Fruit fly (Drosophila melanogaster) whole organism, prepupa: ENCODE data around the gene Ino80.
A peak's percentile ranks its signal among the peaks of the same experiment; 100 is the strongest.

Experiments used
- Blimp-1 ChIP-seq: fragments of 200-800 bp; sonication (Bioruptor generic); optimal IDR thresholded peaks from 3 replicates; lab custom pipeline; 2017; ENCODE audit warnings: missing biosample characterization, missing genetic modification characterization, mild to moderate bottlenecking, moderate library complexity, missing genetic modification reagents
- CG10631 ChIP-seq: fragments of 200-800 bp; sonication (Bioruptor generic); optimal IDR thresholded peaks from 2 replicates; lab custom pipeline; 2016; ENCODE audit warnings: missing biosample characterization, missing genetic modification characterization
- CG10669 ChIP-seq: fragments of 200-800 bp; sonication (Bioruptor generic); optimal IDR thresholded peaks from 3 replicates; lab custom pipeline; 2018; ENCODE audit warnings: missing biosample characterization, mild to moderate bottlenecking, missing genetic modification characterization, moderate library complexity
- CG11294 ChIP-seq: fragments of 200-800 bp; sonication (Bioruptor generic); IDR thresholded peaks from 2 replicates; pipeline ENCODE4 v1.3.6; 2022; ENCODE audit warnings: missing biosample characterization, missing genetic modification characterization
- CG11762 ChIP-seq: fragments of 200-800 bp; sonication (Bioruptor generic); optimal IDR thresholded peaks from 3 replicates; lab custom pipeline; 2016; ENCODE audit warnings: missing biosample characterization, missing genetic modification characterization; ENCODE audit not compliant: insufficient read depth
- CG11902 ChIP-seq: fragments of 200-800 bp; sonication (Bioruptor generic); optimal IDR thresholded peaks from 3 replicates; lab custom pipeline; 2016; ENCODE audit warnings: missing biosample characterization, missing genetic modification characterization
- CG15336 ChIP-seq: fragments of 200-800 bp; sonication (Bioruptor generic); IDR thresholded peaks from 2 replicates; pipeline ENCODE4 v1.3.6; 2022; ENCODE audit warnings: missing biosample characterization, missing genetic modification characterization
- CG1621 ChIP-seq: fragments of 200-800 bp; sonication (Bioruptor generic); optimal IDR thresholded peaks from 3 replicates; lab custom pipeline; 2018; ENCODE audit warnings: missing biosample characterization, mild to moderate bottlenecking, missing genetic modification characterization
- CG16779 ChIP-seq: fragments of 200-800 bp; sonication (Bioruptor generic); optimal IDR thresholded peaks from 3 replicates; lab custom pipeline; 2017; ENCODE audit warnings: missing biosample characterization, mild to moderate bottlenecking, missing genetic modification characterization
- CG3032 ChIP-seq: fragments of 200-800 bp; optimal IDR thresholded peaks from 2 replicates; lab custom pipeline; 2019; ENCODE audit warnings: missing biosample characterization, mild to moderate bottlenecking, missing genetic modification characterization, moderate library complexity
- CG31627 ChIP-seq: fragments of 200-800 bp; sonication (Bioruptor generic); optimal IDR thresholded peaks from 3 replicates; lab custom pipeline; 2016; ENCODE audit warnings: missing biosample characterization, missing genetic modification characterization
- CG32006 ChIP-seq: fragments of 200-800 bp; sonication (Bioruptor generic); optimal IDR thresholded peaks from 3 replicates; lab custom pipeline; 2017; ENCODE audit warnings: missing biosample characterization, mild to moderate bottlenecking, missing genetic modification characterization
- CG34406 ChIP-seq: fragments of 200-800 bp; sonication (Bioruptor generic); optimal IDR thresholded peaks from 3 replicates; lab custom pipeline; 2016; ENCODE audit warnings: missing biosample characterization, missing genetic modification characterization
- CG3919 ChIP-seq: fragments of 200-800 bp; sonication (Bioruptor generic); optimal IDR thresholded peaks from 3 replicates; lab custom pipeline; 2016; ENCODE audit warnings: missing biosample characterization, missing genetic modification characterization
- CG4318 ChIP-seq: fragments of 200-800 bp; sonication (Bioruptor generic); optimal IDR thresholded peaks from 3 replicates; lab custom pipeline; 2017; ENCODE audit warnings: missing biosample characterization, mild to moderate bottlenecking, missing genetic modification characterization
- CG6163 ChIP-seq: fragments of 200-800 bp; sonication (Bioruptor generic); IDR thresholded peaks from 3 replicates; pipeline ENCODE4 v1.3.6; 2022; ENCODE audit warnings: missing biosample characterization, missing genetic modification characterization
- CG6276 ChIP-seq: fragments of 200-800 bp; sonication (Bioruptor generic); optimal IDR thresholded peaks from 2 replicates; lab custom pipeline; 2017; ENCODE audit warnings: missing biosample characterization, mild to moderate bottlenecking, missing genetic modification characterization
- CG6792 ChIP-seq: fragments of 200-800 bp; sonication (Bioruptor generic); optimal IDR thresholded peaks from 3 replicates; lab custom pipeline; 2016; ENCODE audit warnings: missing biosample characterization, missing genetic modification characterization
- CG6808 ChIP-seq: fragments of 200-800 bp; sonication (Bioruptor generic); optimal IDR thresholded peaks from 3 replicates; lab custom pipeline; 2017; ENCODE audit warnings: missing biosample characterization, missing genetic modification characterization, mild to moderate bottlenecking, moderate library complexity, missing genetic modification reagents
- CG6854 ChIP-seq: fragments of 200-800 bp; sonication (Bioruptor generic); optimal IDR thresholded peaks from 2 replicates; lab custom pipeline; 2017; ENCODE audit warnings: missing biosample characterization, mild to moderate bottlenecking, missing genetic modification characterization
- CG7368 ChIP-seq: fragments of 200-800 bp; sonication (Bioruptor generic); optimal IDR thresholded peaks from 3 replicates; lab custom pipeline; 2016; ENCODE audit warnings: missing biosample characterization, missing genetic modification characterization
- CG8119 ChIP-seq: fragments of 200-800 bp; sonication (Bioruptor generic); IDR thresholded peaks from 3 replicates; pipeline ENCODE4 v1.3.6; 2022; ENCODE audit warnings: missing biosample characterization, missing genetic modification characterization
- CG8319 ChIP-seq: fragments of 200-800 bp; sonication (Bioruptor generic); optimal IDR thresholded peaks from 3 replicates; lab custom pipeline; 2016; ENCODE audit warnings: missing biosample characterization, missing genetic modification characterization
- CG8632 ChIP-seq: fragments of 200-800 bp; sonication (Bioruptor generic); optimal IDR thresholded peaks from 3 replicates; lab custom pipeline; 2016; ENCODE audit warnings: missing biosample characterization, missing genetic modification characterization
- Eip78C ChIP-seq: fragments of 200-800 bp; sonication (Bioruptor generic); peaks from one replicate; lab custom pipeline; 2016; ENCODE audit warnings: missing biosample characterization, missing genetic modification characterization
- Eip93F ChIP-seq: fragments of 200-800 bp; sonication (Bioruptor generic); optimal IDR thresholded peaks from 2 replicates; lab custom pipeline; 2016; ENCODE audit warnings: missing biosample characterization, mild to moderate bottlenecking, missing genetic modification characterization
- Ets96B ChIP-seq: fragments of 200-800 bp; optimal IDR thresholded peaks from 2 replicates; lab custom pipeline; 2019; ENCODE audit warnings: missing biosample characterization, mild to moderate bottlenecking, missing genetic modification characterization, moderate library complexity
- Hr38 ChIP-seq: sonication (Bioruptor generic); optimal IDR thresholded peaks from 2 replicates; lab custom pipeline; 2016; ENCODE audit warnings: missing biosample characterization, missing genetic modification characterization
- Hr39 ChIP-seq: fragments of 200-800 bp; sonication (Bioruptor generic); optimal IDR thresholded peaks from 2 replicates; lab custom pipeline; 2016; ENCODE audit warnings: missing biosample characterization, missing genetic modification characterization
- Hr4 ChIP-seq: fragments of 200-800 bp; sonication (Bioruptor generic); optimal IDR thresholded peaks from 3 replicates; lab custom pipeline; 2016; ENCODE audit warnings: missing biosample characterization, missing genetic modification characterization
- Lpt ChIP-seq: fragments of 200-800 bp; sonication (Bioruptor generic); optimal IDR thresholded peaks from 3 replicates; lab custom pipeline; 2016; ENCODE audit warnings: missing biosample characterization, missing genetic modification characterization
- Met ChIP-seq: fragments of 200-800 bp; sonication (Bioruptor generic); optimal IDR thresholded peaks from 3 replicates; lab custom pipeline; 2016; ENCODE audit warnings: missing biosample characterization, missing genetic modification characterization
- OdsH ChIP-seq: fragments of 200-800 bp; sonication (Bioruptor generic); optimal IDR thresholded peaks from 3 replicates; lab custom pipeline; 2016; ENCODE audit warnings: missing biosample characterization, missing genetic modification characterization
- Smox ChIP-seq: fragments of 200-800 bp; sonication (Bioruptor generic); optimal IDR thresholded peaks from 3 replicates; lab custom pipeline; 2016; ENCODE audit warnings: missing biosample characterization, missing genetic modification characterization
- Sox14 ChIP-seq: fragments of 200-800 bp; sonication (Bioruptor generic); optimal IDR thresholded peaks from 3 replicates; lab custom pipeline; 2016; ENCODE audit warnings: missing biosample characterization, missing genetic modification characterization
- Sox15 ChIP-seq: fragments of 200-800 bp; sonication (Bioruptor generic); optimal IDR thresholded peaks from 3 replicates; lab custom pipeline; 2016; ENCODE audit warnings: missing biosample characterization, missing genetic modification characterization
- achi ChIP-seq: fragments of 200-800 bp; sonication (Bioruptor generic); optimal IDR thresholded peaks from 3 replicates; lab custom pipeline; 2016; ENCODE audit warnings: missing biosample characterization, missing genetic modification characterization
- acj6 ChIP-seq: fragments of 200-800 bp; sonication (Bioruptor generic); optimal IDR thresholded peaks from 3 replicates; lab custom pipeline; 2016; ENCODE audit warnings: missing biosample characterization, missing genetic modification characterization
- cyc ChIP-seq: fragments of 200-800 bp; sonication (Bioruptor generic); optimal IDR thresholded peaks from 3 replicates; lab custom pipeline; 2016; ENCODE audit warnings: missing biosample characterization, missing genetic modification characterization
- dac ChIP-seq: fragments of 200-800 bp; sonication (Bioruptor generic); optimal IDR thresholded peaks from 2 replicates; lab custom pipeline; 2017; ENCODE audit warnings: missing biosample characterization, mild to moderate bottlenecking, missing genetic modification characterization
- dsx ChIP-seq: fragments of 200-800 bp; optimal IDR thresholded peaks from 3 replicates; lab custom pipeline; 2019; ENCODE audit warnings: missing biosample characterization, mild to moderate bottlenecking, missing genetic modification characterization, moderate library complexity; ENCODE audit not compliant: poor library complexity, severe bottlenecking
- eg ChIP-seq: fragments of 200-800 bp; sonication (Bioruptor generic); IDR thresholded peaks from 3 replicates; pipeline ENCODE4 v1.3.6; 2022; ENCODE audit warnings: missing biosample characterization, missing genetic modification characterization
- esn ChIP-seq: fragments of 200-800 bp; sonication (Bioruptor generic); optimal IDR thresholded peaks from 2 replicates; lab custom pipeline; 2016; ENCODE audit warnings: missing biosample characterization, mild to moderate bottlenecking, missing genetic modification characterization, moderate library complexity
- fd59A ChIP-seq: fragments of 200-800 bp; sonication (Bioruptor generic); optimal IDR thresholded peaks from 2 replicates; lab custom pipeline; 2017; ENCODE audit warnings: missing biosample characterization, mild to moderate bottlenecking, missing genetic modification characterization, missing genetic modification reagents
- fkh ChIP-seq: fragments of 200-800 bp; sonication (Bioruptor generic); optimal IDR thresholded peaks from 3 replicates; lab custom pipeline; 2017; ENCODE audit warnings: missing biosample characterization, mild to moderate bottlenecking, missing genetic modification characterization, moderate library complexity
- lz ChIP-seq: fragments of 200-800 bp; sonication (Bioruptor generic); optimal IDR thresholded peaks from 3 replicates; lab custom pipeline; 2016; ENCODE audit warnings: missing biosample characterization, missing genetic modification characterization
- net ChIP-seq: fragments of 200-800 bp; sonication (Bioruptor generic); optimal IDR thresholded peaks from 3 replicates; lab custom pipeline; 2016; ENCODE audit warnings: missing biosample characterization, missing genetic modification characterization
- pdm3 ChIP-seq: fragments of 200-800 bp; sonication (Bioruptor generic); optimal IDR thresholded peaks from 3 replicates; lab custom pipeline; 2016; ENCODE audit warnings: missing biosample characterization, missing genetic modification characterization
- salr ChIP-seq, 2 experiments: fragments of 200-800 bp; sonication (Bioruptor generic); optimal IDR thresholded peaks; 3 replicates each; lab custom pipeline; 2016 to 2018; ENCODE audit warnings: missing biosample characterization in 2 of 2, missing genetic modification characterization in 2 of 2, mild to moderate bottlenecking in 1 of 2
- spab ChIP-seq: fragments of 200-800 bp; sonication (Bioruptor generic); optimal IDR thresholded peaks from 2 replicates; lab custom pipeline; 2017; ENCODE audit warnings: missing biosample characterization, mild to moderate bottlenecking, missing genetic modification characterization, missing genetic modification reagents
- ss ChIP-seq, 2 experiments: fragments of 200-800 bp; sonication (Bioruptor generic); optimal IDR thresholded peaks; 2 replicates in 1 of 2; 3 replicates in 1 of 2; lab custom pipeline; 2017 to 2018; ENCODE audit warnings: mild to moderate bottlenecking in 2 of 2, missing biosample characterization in 2 of 2, missing genetic modification characterization in 2 of 2, moderate library complexity in 1 of 2
- vri ChIP-seq: fragments of 200-800 bp; sonication (Bioruptor generic); optimal IDR thresholded peaks from 3 replicates; lab custom pipeline; 2016; ENCODE audit warnings: missing biosample characterization, mild to moderate bottlenecking, missing genetic modification characterization

The Ino80 gene

DNA sequence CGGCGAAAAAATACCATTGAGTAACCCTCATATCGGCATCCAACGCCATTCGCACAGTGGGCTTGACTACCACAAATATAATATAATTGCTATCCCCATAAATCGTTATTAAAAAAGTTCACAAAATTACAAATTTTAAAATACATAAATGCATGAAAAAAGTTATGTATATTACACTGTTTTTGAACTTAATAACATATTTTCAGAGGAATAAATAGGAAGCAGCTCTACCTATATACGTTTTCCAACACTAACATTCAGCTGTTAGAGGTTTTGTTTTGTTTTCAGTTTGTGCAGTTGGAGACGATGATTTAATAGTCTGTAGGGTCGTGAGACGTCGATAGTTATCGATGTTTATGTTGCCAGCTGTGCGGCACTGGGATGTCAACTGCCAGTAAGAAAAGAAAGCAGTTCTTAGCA lies at the start of gene Ino80, which contains the start of gene Aptx:
TSS of gene Ino80 (minus strand) at position 58 of the 420 bp plus-strand sequence.
TSS of gene Aptx (plus strand) at position 360 of the 420 bp plus-strand sequence.
- TF ChIP-seq CG16779 (tag; lab: Kevin White, UChicago), result peak; percentile 45
- TF ChIP-seq Met (GFP tag; lab: Kevin White, UChicago), result peak; percentile 94
- TF ChIP-seq CG34406 (GFP tag; lab: Kevin White, UChicago), result peak; percentile 91
- peak; percentile 96 for TF ChIP-seq Hr39 (GFP tag; lab: Kevin White, UChicago)
- TF ChIP-seq CG8119 (GFP tag; lab: Robert Waterston, UW), result peak; percentile 91; the same call in 2 of the 3 replicates
- TF ChIP-seq CG15336 (GFP tag; lab: Robert Waterston, UW), result peak; percentile 86
- peak; percentile 93 for TF ChIP-seq cyc (GFP tag; lab: Kevin White, UChicago)
- peak; percentile 89 for TF ChIP-seq CG8632
- TF ChIP-seq CG10631 (GFP tag; lab: Kevin White, UChicago), result peak; percentile 96
- peak; percentile 91 for TF ChIP-seq Sox15 (GFP tag; lab: Kevin White, UChicago)
- peak; percentile 97 for TF ChIP-seq Eip78C
- no peak for TF ChIP-seq CG6854
- TF ChIP-seq acj6 (GFP tag; lab: Kevin White, UChicago), result peak; percentile 94
- peak; percentile 96 for TF ChIP-seq Sox14 (GFP tag; lab: Kevin White, UChicago)
- peak; percentile 93 for TF ChIP-seq Smox (GFP tag; lab: Kevin White, UChicago)
- TF ChIP-seq CG11902 (GFP tag; lab: Kevin White, UChicago), result peak; percentile 90
- peak; percentile 70 for TF ChIP-seq CG6808
- peak; percentile 89 for TF ChIP-seq Lpt
- TF ChIP-seq CG31627, result peak; percentile 96
- TF ChIP-seq OdsH (GFP tag; lab: Kevin White, UChicago), result peak; percentile 95
- TF ChIP-seq achi (GFP tag; lab: Kevin White, UChicago), result peak; percentile 94
- TF ChIP-seq eg (GFP tag; lab: Robert Waterston, UW), result peak; percentile 94
- peak; percentile 84 for TF ChIP-seq fd59A
- TF ChIP-seq esn (GFP tag; lab: Kevin White, UChicago), result peak; percentile 95
- peak; percentile 88 for TF ChIP-seq CG11294 (GFP tag; lab: Robert Waterston, UW)
- peak; percentile 95 for TF ChIP-seq pdm3 (GFP tag; lab: Kevin White, UChicago)
- TF ChIP-seq Blimp-1 (GFP tag; lab: Kevin White, UChicago), result peak; percentile 54
- peak; percentile 87 for TF ChIP-seq CG7368 (GFP tag; lab: Kevin White, UChicago)
- TF ChIP-seq CG6163, result peak; percentile 89
- peak; percentile 76 for TF ChIP-seq Hr38 (GFP tag; lab: Kevin White, UChicago)
- peak; percentile 88 for TF ChIP-seq CG11762 (GFP tag; lab: Kevin White, UChicago)
- peak; percentile 94 for TF ChIP-seq CG32006 (GFP tag; lab: Kevin White, UChicago)
- TF ChIP-seq spab (GFP tag; lab: Kevin White, UChicago), result peak; percentile 77
- peak; percentile 69 for TF ChIP-seq fkh (GFP tag; lab: Kevin White, UChicago)
- TF ChIP-seq dac (GFP tag; lab: Kevin White, UChicago), result no peak
- TF ChIP-seq CG4318 (GFP tag; lab: Kevin White, UChicago), result peak; percentile 86
- peak; percentile 90 for TF ChIP-seq net
- peak; percentile 10 for TF ChIP-seq Eip93F (GFP tag; lab: Kevin White, UChicago)
- peak; percentile 70 for TF ChIP-seq CG8319 (GFP tag; lab: Kevin White, UChicago)
- peak; percentile 87 for TF ChIP-seq vri (GFP tag; lab: Kevin White, UChicago)
- peak; percentile 87 for TF ChIP-seq CG10669 (GFP tag; lab: Kevin White, UChicago)
- TF ChIP-seq CG6276 (GFP tag; lab: Kevin White, UChicago), result no peak
- TF ChIP-seq CG3919 (GFP tag; lab: Kevin White, UChicago), result peak; percentile 92
- TF ChIP-seq lz, result peak; percentile 96
- TF ChIP-seq CG3032 (tag; lab: Kevin White, UChicago), result peak; percentile 93
- TF ChIP-seq dsx (GFP tag; lab: Kevin White, UChicago), result peak; percentile 79
- peak; percentile 89 for TF ChIP-seq CG6792 (GFP tag; lab: Kevin White, UChicago)
- peak in 1 of 2 experiments; percentile 51 for TF ChIP-seq ss (GFP tag; optimal IDR thresholded peaks at IDR 0.05; lab: Kevin White, UChicago)
- peak; percentile 81 to 91 for TF ChIP-seq salr (GFP tag; optimal IDR thresholded peaks at IDR 0.05; lab: Kevin White, UChicago)
- TF ChIP-seq Ets96B (tag; lab: Kevin White, UChicago), result peak; percentile 90
- no peak for TF ChIP-seq CG1621 (tag; lab: Kevin White, UChicago)
- TF ChIP-seq Hr4, result peak; percentile 95
